Fruit fly (Drosophila melanogaster) whole organism, embryonic: ENCODE results near the gene Hinfp.

ENCODE experiments used
- Awh ChIP-seq: fragments of 200-800 bp; sonication (Bioruptor generic); IDR thresholded peaks from 2 replicates; pipeline ENCODE4, ENCODE4 v1.3.6; 2022; ENCODE audit warnings: missing biosample characterization, missing genetic modification characterization
- B-H1 ChIP-seq: fragments of 200-800 bp; sonication (Bioruptor generic); IDR thresholded peaks from 3 replicates; pipeline ENCODE4 v1.3.6; 2022; ENCODE audit warnings: missing biosample characterization, missing genetic modification characterization
- B-H2 ChIP-seq: fragments of 200-800 bp; sonication (Bioruptor generic); optimal IDR thresholded peaks from 2 replicates; lab custom pipeline; 2018; ENCODE audit warnings: missing biosample characterization, mild to moderate bottlenecking, missing genetic modification characterization
- CG10267 ChIP-seq: fragments of 200-800 bp; sonication (Bioruptor generic); optimal IDR thresholded peaks from 2 replicates; lab custom pipeline; 2018; ENCODE audit warnings: missing biosample characterization, mild to moderate bottlenecking, missing genetic modification characterization, moderate library complexity
- CG12299 ChIP-seq: fragments of 200-800 bp; sonication (Bioruptor generic); optimal IDR thresholded peaks from 2 replicates; lab custom pipeline; 2018; ENCODE audit warnings: missing biosample characterization, mild to moderate bottlenecking, missing genetic modification characterization
- CG13287 ChIP-seq: fragments of 200-800 bp; sonication (Bioruptor generic); IDR thresholded peaks from 2 replicates; pipeline ENCODE4 v1.3.6; 2022; ENCODE audit warnings: missing biosample characterization, missing genetic modification characterization; ENCODE audit not compliant: partially characterized antibody
- CG13894 ChIP-seq: fragments of 200-800 bp; sonication (Bioruptor generic); optimal IDR thresholded peaks from 3 replicates; lab custom pipeline; 2018; ENCODE audit warnings: missing biosample characterization, mild to moderate bottlenecking, missing genetic modification characterization, moderate library complexity
- CG15073 ChIP-seq: fragments of 200-800 bp; sonication (Bioruptor generic); optimal IDR thresholded peaks from 2 replicates; lab custom pipeline; 2016; ENCODE audit warnings: missing biosample characterization, missing genetic modification characterization
- CG15479 ChIP-seq: fragments of 200-800 bp; sonication (Bioruptor generic); optimal IDR thresholded peaks from 3 replicates; lab custom pipeline; 2019; ENCODE audit warnings: missing biosample characterization, mild to moderate bottlenecking, missing genetic modification characterization, moderate library complexity
- CG1602 ChIP-seq: fragments of 200-800 bp; sonication (Bioruptor generic); optimal IDR thresholded peaks from 3 replicates; lab custom pipeline; 2016; ENCODE audit warnings: missing biosample characterization, missing genetic modification characterization
- CG18764 ChIP-seq: fragments of 200-800 bp; sonication (Bioruptor generic); optimal IDR thresholded peaks from 3 replicates; lab custom pipeline; 2016; ENCODE audit warnings: missing biosample characterization, missing genetic modification characterization
- CG2889 ChIP-seq: fragments of 200-800 bp; sonication (Bioruptor generic); IDR thresholded peaks from 3 replicates; pipeline ENCODE4 v1.3.6; 2022; ENCODE audit warnings: missing biosample characterization, missing genetic modification characterization
- CG30020 ChIP-seq: fragments of 200-800 bp; optimal IDR thresholded peaks from 2 replicates; lab custom pipeline; 2019; ENCODE audit warnings: missing biosample characterization, mild to moderate bottlenecking, missing genetic modification characterization, moderate library complexity
- CG32532 ChIP-seq: fragments of 200-800 bp; sonication (Bioruptor generic); IDR thresholded peaks from 2 replicates; pipeline ENCODE4 v1.3.6; 2022; ENCODE audit warnings: missing biosample characterization, missing genetic modification characterization
- CG4854 ChIP-seq: fragments of 200-800 bp; sonication (Bioruptor generic); optimal IDR thresholded peaks from 2 replicates; lab custom pipeline; 2016; ENCODE audit warnings: missing biosample characterization, missing genetic modification characterization, inconsistent platforms
- CG6689 ChIP-seq: fragments of 200-800 bp; sonication (Bioruptor generic); IDR thresholded peaks from 2 replicates; pipeline ENCODE4 v1.3.6; 2022; ENCODE audit warnings: missing biosample characterization, missing genetic modification characterization
- CG7271 ChIP-seq: fragments of 200-800 bp; sonication (Bioruptor generic); optimal IDR thresholded peaks from 2 replicates; lab custom pipeline; 2018; ENCODE audit warnings: missing biosample characterization, mild to moderate bottlenecking, missing genetic modification characterization, moderate library complexity
- CG7963 ChIP-seq: fragments of 200-800 bp; sonication (Bioruptor generic); IDR thresholded peaks from 3 replicates; pipeline ENCODE4 v1.3.6; 2022; ENCODE audit warnings: missing biosample characterization, missing genetic modification characterization; ENCODE audit not compliant: partially characterized antibody
- CG9609 ChIP-seq: fragments of 200-800 bp; sonication (Bioruptor generic); optimal IDR thresholded peaks from 3 replicates; lab custom pipeline; 2016; ENCODE audit warnings: missing biosample characterization, missing genetic modification characterization
- D19A ChIP-seq: fragments of 200-800 bp; optimal IDR thresholded peaks from 3 replicates; lab custom pipeline; 2019; ENCODE audit warnings: missing biosample characterization, mild to moderate bottlenecking, missing genetic modification characterization, moderate library complexity
- Dip2 ChIP-seq: fragments of 200-800 bp; sonication (Bioruptor generic); IDR thresholded peaks from 2 replicates; pipeline ENCODE4 v1.3.6; 2022; ENCODE audit warnings: missing biosample characterization, missing genetic modification characterization
- Dp ChIP-seq: fragments of 200-800 bp; sonication (Bioruptor generic); optimal IDR thresholded peaks from 2 replicates; lab custom pipeline; 2018; ENCODE audit warnings: missing biosample characterization, mild to moderate bottlenecking, missing genetic modification characterization, moderate library complexity
- Drgx ChIP-seq: fragments of 200-800 bp; sonication (Bioruptor generic); IDR thresholded peaks from 2 replicates; pipeline ENCODE4 v1.3.6; 2022; ENCODE audit warnings: missing biosample characterization, missing genetic modification characterization
- E2f2 ChIP-seq: fragments of 200-800 bp; sonication (Bioruptor generic); IDR thresholded peaks from 2 replicates; pipeline ENCODE4 v1.3.6; 2022; ENCODE audit warnings: missing biosample characterization, missing genetic modification characterization
- Ets65A ChIP-seq: fragments of 200-800 bp; sonication (Bioruptor generic); peaks from one replicate; lab custom pipeline; 2016; ENCODE audit warnings: missing biosample characterization, missing genetic modification characterization
- Fer1 ChIP-seq: fragments of 200-800 bp; sonication (Bioruptor generic); optimal IDR thresholded peaks from 2 replicates; lab custom pipeline; 2017; ENCODE audit warnings: missing biosample characterization, mild to moderate bottlenecking, missing genetic modification characterization
- Hand ChIP-seq: fragments of 200-800 bp; sonication (Bioruptor generic); optimal IDR thresholded peaks from 2 replicates; lab custom pipeline; 2017; ENCODE audit warnings: mild to moderate bottlenecking, missing biosample characterization, missing genetic modification reagents, missing genetic modification characterization
- HmgD ChIP-seq: fragments of 200-800 bp; sonication (Bioruptor generic); optimal IDR thresholded peaks from 3 replicates; lab custom pipeline; 2016; ENCODE audit warnings: missing biosample characterization, missing genetic modification characterization
- Lhr ChIP-seq: fragments of 200-800 bp; sonication (Bioruptor generic); optimal IDR thresholded peaks from 3 replicates; lab custom pipeline; 2017; ENCODE audit warnings: mild to moderate bottlenecking, missing biosample characterization, missing genetic modification reagents, missing genetic modification characterization
- Lim3 ChIP-seq: fragments of 200-800 bp; sonication (Bioruptor generic); IDR thresholded peaks from 2 replicates; pipeline ENCODE4 v1.3.6; 2022; ENCODE audit warnings: missing biosample characterization, missing genetic modification characterization
- MESR4 ChIP-seq: fragments of 200-800 bp; sonication (Bioruptor generic); optimal IDR thresholded peaks from 2 replicates; lab custom pipeline; 2018; ENCODE audit warnings: missing biosample characterization, mild to moderate bottlenecking, missing genetic modification characterization, moderate library complexity
- Med ChIP-seq: fragments of 200-800 bp; sonication (Bioruptor generic); peaks from one replicate; lab custom pipeline; 2016; ENCODE audit warnings: missing biosample characterization, missing genetic modification characterization, mild to moderate bottlenecking, inconsistent platforms, moderate library complexity
- Myb ChIP-seq: fragments of 200-800 bp; sonication (Bioruptor generic); optimal IDR thresholded peaks from 2 replicates; lab custom pipeline; 2016; ENCODE audit warnings: missing biosample characterization, missing genetic modification characterization
- Nf-YB ChIP-seq: fragments of 200-800 bp; sonication (Bioruptor generic); optimal IDR thresholded peaks from 3 replicates; lab custom pipeline; 2019; ENCODE audit warnings: missing biosample characterization, mild to moderate bottlenecking, missing genetic modification characterization, moderate library complexity
- Opbp ChIP-seq: fragments of 200-800 bp; sonication (Bioruptor generic); IDR thresholded peaks from 3 replicates; pipeline ENCODE4 v1.3.6; 2022; ENCODE audit warnings: missing biosample characterization, missing genetic modification characterization; ENCODE audit not compliant: partially characterized antibody
- bab2 ChIP-seq: fragments of 200-800 bp; sonication (Bioruptor generic); optimal IDR thresholded peaks from 2 replicates; lab custom pipeline; 2016; ENCODE audit warnings: missing biosample characterization, missing genetic modification characterization
- bcd ChIP-seq: fragments of 200-800 bp; sonication (Bioruptor generic); optimal IDR thresholded peaks from 2 replicates; lab custom pipeline; 2017; ENCODE audit warnings: missing biosample characterization, mild to moderate bottlenecking, missing genetic modification characterization
- bowl ChIP-seq: fragments of 200-800 bp; sonication (Bioruptor generic); IDR thresholded peaks from 2 replicates; pipeline ENCODE4 v1.3.6; 2022; ENCODE audit warnings: missing biosample characterization, missing genetic modification characterization
- croc ChIP-seq: fragments of 200-800 bp; sonication (Bioruptor generic); conservative IDR thresholded peaks from 3 replicates; pipeline ENCODE4 v1.3.6; 2022; ENCODE audit warnings: missing biosample characterization, missing genetic modification characterization
- dan ChIP-seq: fragments of 200-800 bp; sonication (Bioruptor generic); IDR thresholded peaks from 2 replicates; pipeline ENCODE4 v1.3.6; 2022; ENCODE audit warnings: missing biosample characterization, missing genetic modification characterization
- ems ChIP-seq: fragments of 200-800 bp; sonication (Bioruptor generic); optimal IDR thresholded peaks from 3 replicates; lab custom pipeline; 2016; ENCODE audit warnings: missing biosample characterization, missing genetic modification characterization
- fu2 ChIP-seq: fragments of 200-800 bp; sonication (Bioruptor generic); optimal IDR thresholded peaks from 2 replicates; lab custom pipeline; 2016; ENCODE audit warnings: missing biosample characterization, missing genetic modification characterization
- gem ChIP-seq: fragments of 200-800 bp; sonication (Bioruptor generic); optimal IDR thresholded peaks from 2 replicates; lab custom pipeline; 2019; ENCODE audit warnings: missing biosample characterization, mild to moderate bottlenecking, missing genetic modification characterization, moderate library complexity
- kay ChIP-seq: fragments of 200-800 bp; sonication (Bioruptor generic); optimal IDR thresholded peaks from 2 replicates; lab custom pipeline; 2016; ENCODE audit warnings: missing biosample characterization, missing genetic modification characterization
- ken ChIP-seq: fragments of 200-800 bp; sonication (Bioruptor generic); IDR thresholded peaks from 3 replicates; pipeline ENCODE4 v1.3.6; 2022; ENCODE audit warnings: missing biosample characterization, missing genetic modification characterization
- lbe ChIP-seq: fragments of 200-800 bp; sonication (Bioruptor generic); optimal IDR thresholded peaks from 2 replicates; lab custom pipeline; 2016; ENCODE audit warnings: missing biosample characterization, mild to moderate bottlenecking, missing genetic modification characterization
- lilli ChIP-seq: fragments of 200-800 bp; sonication (Bioruptor generic); optimal IDR thresholded peaks from 3 replicates; lab custom pipeline; 2016; ENCODE audit warnings: missing biosample characterization, missing genetic modification characterization
- peb ChIP-seq: fragments of 200-800 bp; sonication (Bioruptor generic); IDR thresholded peaks from 2 replicates; pipeline ENCODE4 v1.3.6; 2022; ENCODE audit warnings: missing biosample characterization, missing genetic modification characterization
- pzg ChIP-seq: fragments of 200-800 bp; sonication (Bioruptor generic); optimal IDR thresholded peaks from 3 replicates; lab custom pipeline; 2018; ENCODE audit warnings: missing biosample characterization, mild to moderate bottlenecking, missing genetic modification characterization, moderate library complexity
- row ChIP-seq: fragments of 200-800 bp; sonication (Bioruptor generic); IDR thresholded peaks from 3 replicates; pipeline ENCODE4 v1.3.6; 2022; ENCODE audit warnings: missing biosample characterization, missing genetic modification characterization
- sug ChIP-seq: fragments of 200-800 bp; optimal IDR thresholded peaks from 2 replicates; lab custom pipeline; 2019; ENCODE audit warnings: missing biosample characterization, mild to moderate bottlenecking, missing genetic modification characterization, moderate library complexity
- tna ChIP-seq: fragments of 200-800 bp; sonication (Bioruptor generic); IDR thresholded peaks from 2 replicates; pipeline ENCODE4 v1.3.6; 2022; ENCODE audit warnings: missing biosample characterization, missing genetic modification characterization; ENCODE audit not compliant: partially characterized antibody
- wor ChIP-seq: fragments of 200-800 bp; sonication (Bioruptor generic); IDR thresholded peaks from 2 replicates; pipeline ENCODE4 v1.3.6; 2022; ENCODE audit warnings: missing biosample characterization, missing genetic modification characterization

Hinfp gene

DNA sequence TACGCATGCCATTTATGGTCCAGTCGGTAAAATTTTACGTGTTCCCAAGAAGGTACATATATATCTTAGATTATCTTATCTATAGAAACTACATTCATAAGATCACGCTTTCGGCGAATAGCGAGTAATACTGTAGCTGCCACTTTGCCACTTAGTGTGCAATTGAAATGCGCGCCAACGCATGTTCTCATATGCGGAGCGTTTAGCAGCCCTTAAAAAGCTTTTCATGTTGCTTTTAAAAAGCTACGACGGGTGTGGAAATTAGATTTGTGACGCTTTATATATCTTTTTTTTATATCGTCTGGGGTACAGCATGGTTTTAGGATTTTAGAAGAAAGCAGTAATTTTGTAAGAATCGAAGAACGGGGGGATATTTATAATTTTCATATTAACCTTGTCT, 32.7 kb downstream of the Hinfp start:
- TF ChIP-seq lilli (GFP tag; lab: Kevin White, UChicago): no peak
- TF ChIP-seq bowl (GFP tag; lab: Robert Waterston, UW): no peak
- no peak for TF ChIP-seq tna (GFP tag; lab: Robert Waterston, UW)
- no peak for TF ChIP-seq sug (tag; lab: Kevin White, UChicago)
- TF ChIP-seq D19A: no peak
- TF ChIP-seq Lim3 (GFP tag; lab: Robert Waterston, UW): no peak
- peak; percentile 17 for TF ChIP-seq B-H2 (GFP tag; lab: Kevin White, UChicago)
- no peak for TF ChIP-seq Ets65A (GFP tag; lab: Kevin White, UChicago)
- no peak for TF ChIP-seq Hand (GFP tag; lab: Kevin White, UChicago)
- TF ChIP-seq fu2 (GFP tag; lab: Kevin White, UChicago): no peak
- no peak for TF ChIP-seq CG12299 (tag; lab: Kevin White, UChicago)
- no peak for TF ChIP-seq kay (GFP tag; lab: Kevin White, UChicago)
- TF ChIP-seq E2f2: peak; percentile 94
- no peak for TF ChIP-seq CG18764 (GFP tag; lab: Kevin White, UChicago)
- TF ChIP-seq CG6689 (GFP tag; lab: Robert Waterston, UW): no peak
- no peak for TF ChIP-seq CG15479 (GFP tag; lab: Kevin White, UChicago)
- TF ChIP-seq dan (GFP tag; lab: Robert Waterston, UW): no peak
- TF ChIP-seq ken (GFP tag; lab: Robert Waterston, UW): no peak
- TF ChIP-seq Med (GFP tag; lab: Kevin White, UChicago): peak; percentile 37
- TF ChIP-seq CG13894 (tag; lab: Kevin White, UChicago): peak; percentile 15
- TF ChIP-seq CG7963 (GFP tag; lab: Robert Waterston, UW): no peak
- TF ChIP-seq Opbp (GFP tag; lab: Robert Waterston, UW): no peak
- TF ChIP-seq Dip2 (GFP tag; lab: Robert Waterston, UW): no peak
- TF ChIP-seq Myb (GFP tag; lab: Kevin White, UChicago): no peak
- peak; percentile 40 for TF ChIP-seq Fer1 (GFP tag; lab: Kevin White, UChicago)
- no peak for TF ChIP-seq CG32532 (GFP tag; lab: Robert Waterston, UW)
- TF ChIP-seq Awh (GFP tag; lab: Robert Waterston, UW): no peak
- TF ChIP-seq CG4854 (GFP tag; lab: Kevin White, UChicago): no peak
- TF ChIP-seq Drgx: no peak
- no peak for TF ChIP-seq CG10267 (tag; lab: Kevin White, UChicago)
- no peak for TF ChIP-seq ems (GFP tag; lab: Kevin White, UChicago)
- TF ChIP-seq lbe (GFP tag; lab: Kevin White, UChicago): no peak
- TF ChIP-seq gem (tag; lab: Kevin White, UChicago): no peak
- TF ChIP-seq row (GFP tag; lab: Robert Waterston, UW): no peak
- no peak for TF ChIP-seq CG7271 (tag; lab: Kevin White, UChicago)
- TF ChIP-seq Nf-YB (GFP tag; lab: Kevin White, UChicago): no peak
- no peak for TF ChIP-seq bab2
- TF ChIP-seq peb: no peak
- no peak for TF ChIP-seq croc (GFP tag; lab: Robert Waterston, UW)
- peak; percentile 23; the same call in 1 of the 2 replicates for TF ChIP-seq CG13287 (GFP tag; lab: Robert Waterston, UW)
- TF ChIP-seq MESR4: no peak
- peak; percentile 35 for TF ChIP-seq pzg (GFP tag; lab: Kevin White, UChicago)
- peak; percentile 90 for TF ChIP-seq Dp
- no peak for TF ChIP-seq CG30020 (tag; lab: Kevin White, UChicago)
- peak; percentile 45 for TF ChIP-seq Lhr (GFP tag; lab: Kevin White, UChicago)
- no peak for TF ChIP-seq CG1602 (GFP tag; lab: Kevin White, UChicago)
- TF ChIP-seq B-H1 (GFP tag; lab: Robert Waterston, UW): no peak
- no peak for TF ChIP-seq wor (GFP tag; lab: Robert Waterston, UW)
- no peak for TF ChIP-seq CG2889 (GFP tag; lab: Robert Waterston, UW)
- no peak for TF ChIP-seq CG9609 (GFP tag; lab: Kevin White, UChicago)
- no peak for TF ChIP-seq bcd (GFP tag; lab: Kevin White, UChicago)
- TF ChIP-seq CG15073 (GFP tag; lab: Kevin White, UChicago): no peak
- no peak for TF ChIP-seq HmgD
